Fruit fly (Drosophila melanogaster): ENCODE results near the gene Axud1.

Axud1 gene

DNA sequence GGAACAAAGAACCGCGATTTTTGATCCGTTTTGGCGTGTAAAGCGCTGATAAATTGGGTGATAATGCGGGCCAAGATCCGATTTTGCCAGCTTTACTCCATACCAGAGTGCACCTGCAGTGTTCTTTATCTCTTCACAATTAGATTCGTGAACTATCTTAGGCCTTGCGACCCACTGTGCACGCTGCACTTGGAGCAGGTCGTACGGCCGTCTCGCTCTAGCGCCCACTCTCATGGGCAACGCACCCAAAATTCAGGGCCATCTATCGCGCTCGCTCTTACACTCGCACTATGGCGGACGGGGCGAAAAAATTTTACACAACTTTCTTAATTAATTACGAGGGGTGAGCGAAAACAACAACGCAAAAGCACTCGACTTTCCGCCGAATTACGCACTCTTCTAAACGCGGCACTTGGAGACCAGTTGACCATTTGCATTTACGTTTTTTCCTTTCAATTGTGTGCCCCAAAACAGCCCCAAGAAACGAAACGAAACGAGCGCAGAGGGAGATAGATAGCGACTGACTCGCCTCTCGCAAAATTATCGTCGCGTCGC lies 868 bp upstream of the Axud1 start (continued):
- TF ChIP-seq CG16813 (GFP tag; IDR thresholded peaks at IDR 0.05; ENCODE audit: partially characterized antibody): no peak
- TF ChIP-seq odd (GFP tag; optimal IDR thresholded peaks at IDR 0.05): no peak
- TF ChIP-seq CG43689 (GFP tag; IDR thresholded peaks at IDR 0.05): no peak
- no peak for TF ChIP-seq CG6254 (GFP tag; optimal IDR thresholded peaks at IDR 0.05)
- TF ChIP-seq peb (GFP tag; IDR thresholded peaks at IDR 0.05): no peak
- no peak for TF ChIP-seq H2.0 (GFP tag; IDR thresholded peaks at IDR 0.05)
- no peak for TF ChIP-seq Gsc (GFP tag; IDR thresholded peaks at IDR 0.05)
- no peak for TF ChIP-seq tgo (GFP tag; IDR thresholded peaks at IDR 0.05)
- no peak for TF ChIP-seq CG9727 (GFP tag; optimal IDR thresholded peaks at IDR 0.05)
- TF ChIP-seq CG6854 (GFP tag; optimal IDR thresholded peaks at IDR 0.05): no peak
- TF ChIP-seq CG5953 (GFP tag; IDR thresholded peaks at IDR 0.05): no peak
- no peak for TF ChIP-seq eve (GFP tag; optimal IDR thresholded peaks at IDR 0.05)
- no peak for TF ChIP-seq Hr3 (GFP tag; optimal IDR thresholded peaks at IDR 0.05)
- peak; percentile 67 for TF ChIP-seq CG6791 (GFP tag; IDR thresholded peaks at IDR 0.05; ENCODE audit: partially characterized antibody)
- no peak for TF ChIP-seq CG17361 (GFP tag; IDR thresholded peaks at IDR 0.05)
- no peak for TF ChIP-seq Ptx1 (GFP tag; IDR thresholded peaks at IDR 0.05)
- TF ChIP-seq Meics (GFP tag; optimal IDR thresholded peaks at IDR 0.05): no peak
- TF ChIP-seq Optix (GFP tag; IDR thresholded peaks at IDR 0.05): no peak
- TF ChIP-seq D (optimal IDR thresholded peaks at IDR 0.05): peak; percentile 41
- no peak for TF ChIP-seq D (GFP tag; optimal IDR thresholded peaks at IDR 0.05)
- TF ChIP-seq ttk (GFP tag; IDR thresholded peaks at IDR 0.05): no peak
- TF ChIP-seq en (GFP tag; optimal IDR thresholded peaks at IDR 0.05): no peak
- TF ChIP-seq CG31365 (tag; optimal IDR thresholded peaks at IDR 0.05): no peak
- TF ChIP-seq Ssrp (tag; optimal IDR thresholded peaks at IDR 0.05): no peak
- no peak for TF ChIP-seq C15 (GFP tag; IDR thresholded peaks at IDR 0.05)
- no peak for TF ChIP-seq run (tag; optimal IDR thresholded peaks at IDR 0.05)
- no peak for TF ChIP-seq BtbVII (GFP tag; optimal IDR thresholded peaks at IDR 0.05)
- no peak for TF ChIP-seq Ets65A (GFP tag)
- no peak for TF ChIP-seq usp (GFP tag; optimal IDR thresholded peaks at IDR 0.05)
- TF ChIP-seq gce (GFP tag; IDR thresholded peaks at IDR 0.05): no peak
- TF ChIP-seq HmgZ (tag; optimal IDR thresholded peaks at IDR 0.05): no peak
- no peak for TF ChIP-seq CG15011 (GFP tag; optimal IDR thresholded peaks at IDR 0.05)
- TF ChIP-seq Vsx1 (GFP tag; optimal IDR thresholded peaks at IDR 0.05): no peak
- TF ChIP-seq bab2 (GFP tag; optimal IDR thresholded peaks at IDR 0.05): no peak
- TF ChIP-seq dan (GFP tag; IDR thresholded peaks at IDR 0.05): no peak
- no peak for TF ChIP-seq CHES-1-like (GFP tag; optimal IDR thresholded peaks at IDR 0.05)
- TF ChIP-seq CG10979 (tag; optimal IDR thresholded peaks at IDR 0.05): no peak
- no peak for TF ChIP-seq cato (GFP tag; optimal IDR thresholded peaks at IDR 0.05; ENCODE audit: borderline replicate concordance)
- TF ChIP-seq CG1792 (GFP tag; optimal IDR thresholded peaks at IDR 0.05): no peak
- no peak for TF ChIP-seq org-1 (GFP tag; optimal IDR thresholded peaks at IDR 0.05)
- peak; percentile 98 for TF ChIP-seq CG10321 (GFP tag; IDR thresholded peaks at IDR 0.05)
- no peak for TF ChIP-seq sc (optimal IDR thresholded peaks at IDR 0.05)
- no peak for TF ChIP-seq sc (GFP tag; optimal IDR thresholded peaks at IDR 0.05)
- no peak for TF ChIP-seq CoRest (tag; optimal IDR thresholded peaks at IDR 0.05)
- no peak for TF ChIP-seq CG18476 (GFP tag; optimal IDR thresholded peaks at IDR 0.05)
- TF ChIP-seq vnd (GFP tag; IDR thresholded peaks at IDR 0.05; ENCODE audit: partially characterized antibody): peak; percentile 66
- TF ChIP-seq CG12659 (GFP tag; optimal IDR thresholded peaks at IDR 0.05): no peak
- no peak for TF ChIP-seq HHEX (GFP tag; optimal IDR thresholded peaks at IDR 0.05)
- no peak for TF ChIP-seq lilli (GFP tag; optimal IDR thresholded peaks at IDR 0.05)
- no peak for TF ChIP-seq Sry-β (GFP tag; optimal IDR thresholded peaks at IDR 0.05)
- no peak for TF ChIP-seq Doc2 (GFP tag; IDR thresholded peaks at IDR 0.05)
- TF ChIP-seq CG9876 (GFP tag; optimal IDR thresholded peaks at IDR 0.05): no peak
- TF ChIP-seq fd102C (GFP tag; optimal IDR thresholded peaks at IDR 0.05): no peak

Measured in whole organism, embryonic.